Fruit fly (Drosophila melanogaster) whole organism, embryonic: Measurements from ENCODE around the gene Pax.

ENCODE experiments used
- Abd-B ChIP-seq: fragments of 200-800 bp; sonication (Bioruptor generic); optimal IDR thresholded peaks from 2 replicates; lab custom pipeline; 2018; ENCODE audit warnings: missing biosample characterization, mild to moderate bottlenecking, missing genetic modification characterization, moderate library complexity
- CG1024 ChIP-seq: fragments of 200-800 bp; sonication (Bioruptor generic); IDR thresholded peaks from 2 replicates; pipeline ENCODE4 v1.3.6; 2022; ENCODE audit warnings: missing biosample characterization, missing genetic modification characterization
- CG10565 ChIP-seq: fragments of 200-800 bp; sonication (Bioruptor generic); optimal IDR thresholded peaks from 3 replicates; lab custom pipeline; 2016; ENCODE audit warnings: missing biosample characterization, mild to moderate bottlenecking, missing genetic modification characterization
- CG11085 ChIP-seq: fragments of 200-800 bp; sonication (Bioruptor generic); IDR thresholded peaks from 2 replicates; pipeline ENCODE4 v1.3.6; 2022; ENCODE audit warnings: missing biosample characterization, missing genetic modification characterization
- CG11247 ChIP-seq: fragments of 200-800 bp; sonication (Bioruptor generic); IDR thresholded peaks from 2 replicates; pipeline ENCODE4 v1.3.6; 2022; ENCODE audit warnings: missing biosample characterization, missing genetic modification characterization
- CG12659 ChIP-seq: fragments of 200-800 bp; sonication (Bioruptor generic); optimal IDR thresholded peaks from 3 replicates; lab custom pipeline; 2017; ENCODE audit warnings: mild to moderate bottlenecking, missing biosample characterization, missing genetic modification reagents, missing genetic modification characterization
- CG12744 ChIP-seq: fragments of 200-800 bp; sonication (Bioruptor generic); optimal IDR thresholded peaks from 2 replicates; lab custom pipeline; 2016; ENCODE audit warnings: missing biosample characterization, missing genetic modification characterization
- CG1529 ChIP-seq: fragments of 200-800 bp; sonication (Bioruptor generic); optimal IDR thresholded peaks from 3 replicates; lab custom pipeline; 2018; ENCODE audit warnings: missing biosample characterization, missing genetic modification characterization
- CG15479 ChIP-seq: fragments of 200-800 bp; sonication (Bioruptor generic); optimal IDR thresholded peaks from 3 replicates; lab custom pipeline; 2019; ENCODE audit warnings: missing biosample characterization, mild to moderate bottlenecking, missing genetic modification characterization, moderate library complexity
- CG1602 ChIP-seq: fragments of 200-800 bp; sonication (Bioruptor generic); optimal IDR thresholded peaks from 3 replicates; lab custom pipeline; 2016; ENCODE audit warnings: missing biosample characterization, missing genetic modification characterization
- CG16863 ChIP-seq: fragments of 200-800 bp; sonication (Bioruptor generic); optimal IDR thresholded peaks from 3 replicates; lab custom pipeline; 2016; ENCODE audit warnings: missing biosample characterization, missing genetic modification characterization
- CG17802 ChIP-seq: fragments of 200-800 bp; sonication (Bioruptor generic); optimal IDR thresholded peaks from 2 replicates; lab custom pipeline; 2018; ENCODE audit warnings: missing biosample characterization, mild to moderate bottlenecking, missing genetic modification characterization, moderate library complexity
- CG18619 ChIP-seq: fragments of 200-800 bp; sonication (Bioruptor generic); optimal IDR thresholded peaks from 3 replicates; lab custom pipeline; 2017; ENCODE audit warnings: missing biosample characterization, mild to moderate bottlenecking, missing genetic modification characterization
- CG3726 ChIP-seq: fragments of 200-800 bp; sonication (Bioruptor generic); IDR thresholded peaks from 3 replicates; pipeline ENCODE4, ENCODE4 v1.3.6; 2022; ENCODE audit warnings: missing biosample characterization, missing genetic modification characterization
- CG4360 ChIP-seq: fragments of 200-800 bp; sonication (Bioruptor generic); IDR thresholded peaks from 2 replicates; pipeline ENCODE4 v1.3.6; 2022; ENCODE audit warnings: missing biosample characterization, missing genetic modification characterization
- CG4730 ChIP-seq: fragments of 200-800 bp; sonication (Bioruptor generic); IDR thresholded peaks from 2 replicates; pipeline ENCODE4 v1.3.6; 2022; ENCODE audit warnings: missing biosample characterization, missing genetic modification characterization
- CG6175 ChIP-seq: fragments of 200-800 bp; sonication (Bioruptor generic); IDR thresholded peaks from 3 replicates; pipeline ENCODE4 v1.3.6; 2022; ENCODE audit warnings: missing biosample characterization, missing genetic modification characterization
- CG6272 ChIP-seq: fragments of 200-800 bp; sonication (Bioruptor generic); IDR thresholded peaks from 2 replicates; pipeline ENCODE4 v1.3.6; 2022; ENCODE audit warnings: missing biosample characterization, missing genetic modification characterization
- CG6654 ChIP-seq: fragments of 200-800 bp; sonication (Bioruptor generic); optimal IDR thresholded peaks from 2 replicates; lab custom pipeline; 2017; ENCODE audit warnings: missing biosample characterization, mild to moderate bottlenecking, missing genetic modification characterization
- CG6689 ChIP-seq: fragments of 200-800 bp; sonication (Bioruptor generic); IDR thresholded peaks from 2 replicates; pipeline ENCODE4 v1.3.6; 2022; ENCODE audit warnings: missing biosample characterization, missing genetic modification characterization
- CG7271 ChIP-seq: fragments of 200-800 bp; sonication (Bioruptor generic); optimal IDR thresholded peaks from 2 replicates; lab custom pipeline; 2018; ENCODE audit warnings: missing biosample characterization, mild to moderate bottlenecking, missing genetic modification characterization, moderate library complexity
- CG7928 ChIP-seq: fragments of 200-800 bp; sonication (Bioruptor generic); optimal IDR thresholded peaks from 2 replicates; lab custom pipeline; 2017; ENCODE audit warnings: missing biosample characterization, mild to moderate bottlenecking, missing genetic modification characterization
- CG9437 ChIP-seq: fragments of 200-800 bp; sonication (Bioruptor generic); optimal IDR thresholded peaks from 2 replicates; lab custom pipeline; 2018; ENCODE audit warnings: missing biosample characterization, mild to moderate bottlenecking, missing genetic modification characterization
- Doc2 ChIP-seq: fragments of 200-800 bp; sonication (Bioruptor generic); IDR thresholded peaks from 2 replicates; pipeline ENCODE4 v1.3.6; 2022; ENCODE audit warnings: missing biosample characterization, missing genetic modification characterization
- Ets97D ChIP-seq: fragments of 200-800 bp; sonication (Bioruptor generic); optimal IDR thresholded peaks from 3 replicates; lab custom pipeline; 2016; ENCODE audit warnings: missing biosample characterization, missing genetic modification characterization
- Hand ChIP-seq: fragments of 200-800 bp; sonication (Bioruptor generic); optimal IDR thresholded peaks from 2 replicates; lab custom pipeline; 2017; ENCODE audit warnings: mild to moderate bottlenecking, missing biosample characterization, missing genetic modification reagents, missing genetic modification characterization
- HmgD ChIP-seq: fragments of 200-800 bp; sonication (Bioruptor generic); optimal IDR thresholded peaks from 3 replicates; lab custom pipeline; 2016; ENCODE audit warnings: missing biosample characterization, missing genetic modification characterization
- Hr51 ChIP-seq, 2 experiments: fragments of 200-800 bp; sonication (Bioruptor generic); optimal IDR thresholded peaks; 2 replicates in 1 of 2; 3 replicates in 1 of 2; lab custom pipeline; 2016 to 2018; ENCODE audit warnings: missing biosample characterization in 2 of 2, missing genetic modification characterization in 2 of 2, mild to moderate bottlenecking in 1 of 2, moderate library complexity in 1 of 2
- NFAT ChIP-seq: fragments of 200-800 bp; sonication (Bioruptor generic); IDR thresholded peaks from 2 replicates; pipeline ENCODE4 v1.3.6; 2022; ENCODE audit warnings: missing biosample characterization, missing genetic modification characterization
- NfI ChIP-seq: fragments of 200-800 bp; sonication (Bioruptor generic); optimal IDR thresholded peaks from 3 replicates; lab custom pipeline; 2018; ENCODE audit warnings: missing biosample characterization, mild to moderate bottlenecking, missing genetic modification characterization, moderate library complexity
- Oli ChIP-seq: fragments of 200-800 bp; sonication (Bioruptor generic); optimal IDR thresholded peaks from 2 replicates; lab custom pipeline; 2018; ENCODE audit warnings: missing biosample characterization, mild to moderate bottlenecking, missing genetic modification characterization, moderate library complexity
- Optix ChIP-seq: fragments of 200-800 bp; sonication (Bioruptor generic); IDR thresholded peaks from 3 replicates; pipeline ENCODE4 v1.3.6; 2022; ENCODE audit warnings: missing biosample characterization, missing genetic modification characterization
- Six4 ChIP-seq: fragments of 200-800 bp; sonication (Bioruptor generic); optimal IDR thresholded peaks from 2 replicates; lab custom pipeline; 2016; ENCODE audit warnings: missing biosample characterization, missing genetic modification characterization
- bcd ChIP-seq: fragments of 200-800 bp; sonication (Bioruptor generic); optimal IDR thresholded peaks from 2 replicates; lab custom pipeline; 2017; ENCODE audit warnings: missing biosample characterization, mild to moderate bottlenecking, missing genetic modification characterization
- dpn ChIP-seq, 2 experiments: fragments of 200-800 bp; sonication (Bioruptor generic); optimal IDR thresholded peaks; 3 replicates each; lab custom pipeline; 2016; ENCODE audit warnings: missing biosample characterization in 2 of 2, missing genetic modification characterization in 2 of 2
- emc ChIP-seq: fragments of 200-800 bp; sonication (Bioruptor generic); optimal IDR thresholded peaks from 2 replicates; lab custom pipeline; 2016; ENCODE audit warnings: missing biosample characterization, missing genetic modification characterization
- ewg ChIP-seq: fragments of 200-800 bp; sonication (Bioruptor generic); optimal IDR thresholded peaks from 3 replicates; lab custom pipeline; 2017; ENCODE audit warnings: mild to moderate bottlenecking, missing biosample characterization, missing genetic modification reagents, missing genetic modification characterization
- gro ChIP-seq: fragments of 200-800 bp; sonication (Bioruptor generic); optimal IDR thresholded peaks from 2 replicates; lab custom pipeline; 2016; ENCODE audit warnings: missing biosample characterization, missing genetic modification characterization
- jing ChIP-seq: fragments of 200-800 bp; sonication (Bioruptor generic); optimal IDR thresholded peaks from 2 replicates; lab custom pipeline; 2018; ENCODE audit warnings: missing biosample characterization, mild to moderate bottlenecking, missing genetic modification characterization
- knrl ChIP-seq: fragments of 200-800 bp; sonication (Bioruptor generic); IDR thresholded peaks from 3 replicates; pipeline ENCODE4 v1.3.6; 2022; ENCODE audit warnings: missing biosample characterization, missing genetic modification characterization; ENCODE audit not compliant: partially characterized antibody
- onecut ChIP-seq: fragments of 200-800 bp; sonication (Bioruptor generic); IDR thresholded peaks from 2 replicates; pipeline ENCODE4 v1.3.6; 2022; ENCODE audit warnings: missing biosample characterization, missing genetic modification characterization
- pho ChIP-seq: fragments of 200-800 bp; sonication (Bioruptor generic); optimal IDR thresholded peaks from 2 replicates; lab custom pipeline; 2016; ENCODE audit warnings: missing biosample characterization, missing genetic modification characterization
- pita ChIP-seq: fragments of 200-800 bp; sonication (Bioruptor generic); optimal IDR thresholded peaks from 2 replicates; lab custom pipeline; 2017; ENCODE audit warnings: missing biosample characterization, mild to moderate bottlenecking, missing genetic modification characterization
- pros ChIP-seq: fragments of 200-800 bp; sonication (Bioruptor generic); optimal IDR thresholded peaks from 3 replicates; lab custom pipeline; 2019; ENCODE audit warnings: missing biosample characterization, mild to moderate bottlenecking, missing genetic modification characterization, moderate library complexity
- pum ChIP-seq: fragments of 200-800 bp; sonication (Bioruptor generic); optimal IDR thresholded peaks from 2 replicates; lab custom pipeline; 2016; ENCODE audit warnings: missing biosample characterization, missing genetic modification characterization
- slp2 ChIP-seq: fragments of 200-800 bp; sonication (Bioruptor generic); optimal IDR thresholded peaks from 2 replicates; lab custom pipeline; 2016; ENCODE audit warnings: missing biosample characterization, missing genetic modification characterization
- so ChIP-seq: fragments of 200-800 bp; sonication (Bioruptor generic); IDR thresholded peaks from 3 replicates; pipeline ENCODE4 v1.3.6; 2022; ENCODE audit warnings: missing biosample characterization, missing genetic modification characterization
- wdn ChIP-seq: fragments of 200-800 bp; sonication (Bioruptor generic); IDR thresholded peaks from 2 replicates; pipeline ENCODE4 v1.3.6; 2022; ENCODE audit warnings: missing biosample characterization, missing genetic modification characterization
- z ChIP-seq: fragments of 200-800 bp; sonication (Bioruptor generic); IDR thresholded peaks from 3 replicates; pipeline ENCODE4 v1.3.6; 2022; ENCODE audit warnings: missing biosample characterization, missing genetic modification characterization

Pax gene

dm6 chr2L:19377129-19378083 lies 49.0 kb downstream of the Pax start (continued):
- TF ChIP-seq CG10565 (GFP tag; lab: Kevin White, UChicago) (no peak), CG1602 (peak; percentile 31), CG4730 (peak; percentile 57; the same call in 1 of the 2 replicates), z (GFP tag; lab: Robert Waterston, UW) (no peak), CG18619 (GFP tag; lab: Kevin White, UChicago) (peak; percentile 26), CG6654 (GFP tag; lab: Kevin White, UChicago) (no peak), CG6689 (GFP tag; lab: Robert Waterston, UW) (peak; percentile 54), Oli (tag; lab: Kevin White, UChicago) (peak; percentile 47), so (GFP tag; lab: Robert Waterston, UW) (no peak), ewg (GFP tag; lab: Kevin White, UChicago) (peak; percentile 5), pho (GFP tag; lab: Kevin White, UChicago) (no peak), pros (GFP tag; lab: Kevin White, UChicago) (peak; percentile 71), slp2 (GFP tag; lab: Kevin White, UChicago) (no peak), CG6175 (GFP tag; lab: Robert Waterston, UW) (no peak), dpn (GFP tag; optimal IDR thresholded peaks at IDR 0.05; lab: Kevin White, UChicago) (peak; percentile 20 to 30), pum (no peak), Hr51 (GFP tag; optimal IDR thresholded peaks at IDR 0.05; lab: Kevin White, UChicago) (peak in 1 of 2 experiments; percentile 38), CG12659 (peak; percentile 31), Doc2 (no peak), CG1529 (peak; percentile 13), CG17802 (peak; percentile 20), Optix (GFP tag; lab: Robert Waterston, UW) (no peak), CG7271 (tag; lab: Kevin White, UChicago) (no peak), wdn (no peak), CG7928 (GFP tag; lab: Kevin White, UChicago) (no peak), NfI (no peak), onecut (GFP tag; lab: Robert Waterston, UW) (peak; percentile 31; the same call in 1 of the 2 replicates), knrl (GFP tag; lab: Robert Waterston, UW) (no peak), Abd-B (GFP tag; lab: Kevin White, UChicago) (no peak), bcd (GFP tag; lab: Kevin White, UChicago) (peak; percentile 41), CG11085 (GFP tag; lab: Robert Waterston, UW) (no peak), CG6272 (GFP tag; lab: Robert Waterston, UW) (no peak), CG4360 (GFP tag; lab: Robert Waterston, UW) (no peak), CG11247 (GFP tag; lab: Robert Waterston, UW) (peak; percentile 43; the same call in 1 of the 2 replicates), CG9437 (GFP tag; lab: Kevin White, UChicago) (peak; percentile 3), HmgD (GFP tag; lab: Kevin White, UChicago) (no peak), Ets97D (GFP tag; lab: Kevin White, UChicago) (no peak), CG16863 (GFP tag; lab: Kevin White, UChicago) (peak; percentile 3), jing (no peak), CG15479 (GFP tag; lab: Kevin White, UChicago) (no peak), CG3726 (no peak), Hand (GFP tag; lab: Kevin White, UChicago) (no peak), NFAT (GFP tag; lab: Robert Waterston, UW) (no peak), emc (GFP tag; lab: Kevin White, UChicago) (no peak), CG1024 (GFP tag; lab: Robert Waterston, UW) (no peak), CG12744 (GFP tag; lab: Kevin White, UChicago) (no peak), gro (GFP tag; lab: Kevin White, UChicago) (no peak), pita (GFP tag; lab: Kevin White, UChicago) (no peak), Six4 (GFP tag; lab: Kevin White, UChicago) (no peak)
